Worm (Caenorhabditis elegans) whole organism, L1 larva: ENCODE results near the gene oac-41.

ENCODE experiments used
- aly-2 ChIP-seq: fragments of 150-350 bp; optimal IDR thresholded peaks from 2 replicates; lab custom pipeline; 2014; ENCODE audit warnings: missing biosample characterization, missing genetic modification characterization
- efl-1 ChIP-seq, 4 experiments: fragments of 150-350 bp; optimal IDR thresholded peaks in 3 of 4; peaks in 1 of 4; 1 replicate in 1 of 4; 2 replicates in 3 of 4; lab custom pipeline; 2014; ENCODE audit warnings: missing biosample characterization in 2 of 4, missing genetic modification characterization in 2 of 4, missing genetic modification reagents in 2 of 4
- elt-3 ChIP-seq, 6 experiments: fragments of 150-350 bp in 1 of 6; sonication (generic microtip); optimal IDR thresholded peaks; 2 replicates each; lab custom pipeline; 2017 to 2018; ENCODE audit warnings: missing biosample characterization in 6 of 6, missing genetic modification characterization in 6 of 6, inconsistent platforms in 1 of 6
- lsy-2 ChIP-seq, 2 experiments: fragments of 150-350 bp; optimal IDR thresholded peaks; 2 replicates each; lab custom pipeline; 2014; ENCODE audit warnings: missing biosample characterization in 2 of 2, missing genetic modification characterization in 2 of 2
- mdl-1 ChIP-seq, 2 experiments: fragments of 150-350 bp; optimal IDR thresholded peaks; 2 replicates each; lab custom pipeline; 2014 to 2017; ENCODE audit warnings: missing biosample characterization in 2 of 2, missing genetic modification characterization in 2 of 2, inconsistent platforms in 1 of 2
- nhr-11 ChIP-seq: fragments of 150-350 bp; optimal IDR thresholded peaks from 2 replicates; lab custom pipeline; 2014; ENCODE audit warnings: missing biosample characterization, missing genetic modification characterization
- nhr-237 ChIP-seq: fragments of 150-350 bp; optimal IDR thresholded peaks from 2 replicates; lab custom pipeline; 2014; ENCODE audit warnings: missing biosample characterization, missing genetic modification characterization
- nhr-28 ChIP-seq: fragments of 150-350 bp; optimal IDR thresholded peaks from 2 replicates; lab custom pipeline; 2014; ENCODE audit warnings: missing biosample characterization, missing genetic modification characterization
- nhr-77 ChIP-seq: fragments of 150-350 bp; optimal IDR thresholded peaks from 2 replicates; lab custom pipeline; 2014; ENCODE audit warnings: missing biosample characterization, missing genetic modification characterization
- snpc-4 ChIP-seq: fragments of 150-350 bp; optimal IDR thresholded peaks from 2 replicates; lab custom pipeline; 2014; ENCODE audit warnings: missing biosample characterization, missing genetic modification characterization
- tbx-2 ChIP-seq: sonication (generic microtip); optimal IDR thresholded peaks from 2 replicates; lab custom pipeline; 2016; ENCODE audit warnings: missing genetic modification characterization, missing compliant biosample characterization

DNA sequence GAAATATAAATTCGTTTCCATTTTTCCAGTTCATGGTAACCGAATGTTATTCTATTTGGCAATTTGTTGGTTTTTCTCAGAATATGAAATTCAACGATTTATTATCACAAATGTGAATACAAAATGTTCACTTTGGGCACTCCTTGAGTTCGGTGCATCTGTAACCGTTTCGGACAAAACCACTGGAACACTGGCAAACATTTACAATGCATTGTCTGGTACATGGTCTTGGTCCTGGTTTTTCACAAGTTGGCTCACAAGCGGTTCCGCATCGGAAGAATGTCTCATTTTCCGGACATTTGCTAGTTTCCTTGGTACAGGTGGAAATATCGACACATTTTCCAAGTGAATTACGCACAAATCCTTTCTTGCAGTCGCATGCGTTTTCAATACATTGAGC, 31.3 kb upstream of the oac-41 start:
- no peak for TF ChIP-seq nhr-11
- TF ChIP-seq aly-2 (tag; lab: Kevin White, UChicago), result no peak
- no peak for TF ChIP-seq elt-3 (tag; optimal IDR thresholded peaks at IDR 0.05; lab: Kevin White, UChicago)
- TF ChIP-seq efl-1 (optimal IDR thresholded peaks at IDR 0.05; lab: Kevin White, UChicago), result no peak
- TF ChIP-seq efl-1 (GFP tag; optimal IDR thresholded peaks at IDR 0.05 in 1 of 2; lab: Kevin White, UChicago), result no peak
- no peak for TF ChIP-seq mdl-1 (tag; optimal IDR thresholded peaks at IDR 0.05; lab: Kevin White, UChicago)
- no peak for TF ChIP-seq snpc-4 (tag; lab: Kevin White, UChicago)
- no peak for TF ChIP-seq lsy-2 (tag; optimal IDR thresholded peaks at IDR 0.05; lab: Kevin White, UChicago)
- no peak for TF ChIP-seq nhr-77 (tag; lab: Kevin White, UChicago)
- no peak for TF ChIP-seq tbx-2 (tag; lab: Kevin White, UChicago)
- TF ChIP-seq nhr-237 (tag; lab: Kevin White, UChicago), result no peak
- no peak for TF ChIP-seq nhr-28 (tag; lab: Kevin White, UChicago)
